Worm (Caenorhabditis elegans) whole organism, midembryonic: ENCODE results near the gene C42D8.9.
A peak's percentile ranks its signal among the peaks of the same experiment; 100 is the strongest.

Source experiments
- T22C8.4 ChIP-seq: fragments of 200-800 bp; sonication (Bioruptor generic); IDR thresholded peaks from 2 replicates; pipeline ENCODE4 v1.3.6; 2022; ENCODE audit warnings: missing genetic modification characterization, missing compliant biosample characterization
- cog-1 ChIP-seq: sonication (generic microtip); optimal IDR thresholded peaks from 2 replicates; lab custom pipeline; 2016; ENCODE audit warnings: missing genetic modification characterization, missing compliant biosample characterization
- flt-1 ChIP-seq: fragments of 200-800 bp; sonication (Bioruptor generic); IDR thresholded peaks from 2 replicates; pipeline ENCODE4 v1.3.6; 2022; ENCODE audit warnings: missing genetic modification characterization, missing compliant biosample characterization
- klf-2 ChIP-seq: fragments of 200-800 bp; sonication (Bioruptor generic); conservative IDR thresholded peaks from 2 replicates; pipeline ENCODE4 v1.3.6; 2022; ENCODE audit warnings: missing genetic modification reagents, missing genetic modification characterization, missing compliant biosample characterization
- med-1 ChIP-seq: sonication (generic microtip); optimal IDR thresholded peaks from 2 replicates; lab custom pipeline; 2017; ENCODE audit warnings: missing genetic modification characterization, mild to moderate bottlenecking, missing compliant biosample characterization, antibody characterized with exemption, missing genetic modification reagents; ENCODE audit not compliant: insufficient read depth
- ref-1 ChIP-seq: fragments of 200-800 bp; sonication (Bioruptor generic); conservative IDR thresholded peaks from 2 replicates; pipeline ENCODE4 v1.3.6; 2022; ENCODE audit warnings: missing genetic modification reagents, missing genetic modification characterization, missing compliant biosample characterization
- tab-1 ChIP-seq: fragments of 200-800 bp; sonication (Bioruptor generic); IDR thresholded peaks from 2 replicates; pipeline ENCODE4 v1.3.6; 2022; ENCODE audit warnings: missing genetic modification characterization, missing compliant biosample characterization
- ztf-23 ChIP-seq: fragments of 200-800 bp; sonication (Bioruptor generic); IDR thresholded peaks from 2 replicates; pipeline ENCODE4 v1.3.6; 2022; ENCODE audit warnings: missing genetic modification reagents, missing genetic modification characterization, missing compliant biosample characterization
- ztf-29 ChIP-seq: fragments of 200-800 bp; sonication (Bioruptor generic); IDR thresholded peaks from 2 replicates; pipeline ENCODE4 v1.3.6; 2022; ENCODE audit warnings: missing genetic modification reagents, missing genetic modification characterization, missing compliant biosample characterization

Gene C42D8.9

ce11 chrX:5106942-5107341 is at the start of gene C42D8.9:
TSS of gene C42D8.9 (minus strand) at chrX:5107042.
- TF ChIP-seq flt-1 (no peak), ztf-23 (GFP tag; lab: Robert Waterston, UW) (no peak), ztf-29 (GFP tag; lab: Robert Waterston, UW) (no peak), med-1 (GFP tag; lab: Kevin White, UChicago) (no peak), cog-1 (tag; lab: Kevin White, UChicago) (no peak), tab-1 (GFP tag; lab: Robert Waterston, UW) (no peak), klf-2 (GFP tag; lab: Robert Waterston, UW) (no peak), T22C8.4 (GFP tag; lab: Robert Waterston, UW) (no peak), ref-1 (no peak)

DNA sequence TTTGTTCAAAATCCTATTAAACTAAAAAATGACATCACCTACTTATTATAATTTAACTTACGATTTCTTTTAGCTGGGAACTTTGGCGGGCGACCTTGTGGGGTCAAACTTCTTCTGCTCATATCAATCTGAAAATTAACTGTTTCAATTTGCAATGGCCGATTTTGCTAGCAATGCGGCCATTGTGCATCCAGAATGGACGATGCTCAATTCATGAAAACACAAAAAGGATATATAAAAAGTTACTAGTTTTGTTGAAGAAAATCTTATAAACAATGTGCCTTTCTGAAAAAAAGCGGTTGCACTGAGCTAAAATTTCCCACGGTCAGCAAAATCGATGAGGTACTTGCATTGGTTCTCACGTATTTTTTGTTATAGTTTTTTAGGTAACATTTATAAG is 47.4 kb upstream of the C42D8.9 start, which contains the start of gene C31H2.3:
C31H2.3 (minus strand) TSS at position 101 of the 400 bp plus-strand sequence.
- TF ChIP-seq klf-2 (GFP tag; lab: Robert Waterston, UW): no peak
- TF ChIP-seq ref-1: no peak
- no peak for TF ChIP-seq ztf-29 (GFP tag; lab: Robert Waterston, UW)
- TF ChIP-seq med-1 (GFP tag; lab: Kevin White, UChicago): no peak
- no peak for TF ChIP-seq flt-1
- no peak for TF ChIP-seq tab-1 (GFP tag; lab: Robert Waterston, UW)
- no peak for TF ChIP-seq T22C8.4 (GFP tag; lab: Robert Waterston, UW)
- no peak for TF ChIP-seq ztf-23 (GFP tag; lab: Robert Waterston, UW)
- no peak for TF ChIP-seq cog-1 (tag; lab: Kevin White, UChicago)

- no peak for TF ChIP-seq T22C8.4 (GFP tag; lab: Robert Waterston, UW)
- no peak for TF ChIP-seq med-1 (GFP tag; lab: Kevin White, UChicago)
- TF ChIP-seq ztf-23 (GFP tag; lab: Robert Waterston, UW): no peak
- no peak for TF ChIP-seq tab-1 (GFP tag; lab: Robert Waterston, UW)
- no peak for TF ChIP-seq cog-1 (tag; lab: Kevin White, UChicago)
- no peak for TF ChIP-seq flt-1
- no peak for TF ChIP-seq klf-2 (GFP tag; lab: Robert Waterston, UW)
- TF ChIP-seq ztf-29 (GFP tag; lab: Robert Waterston, UW): no peak
- no peak for TF ChIP-seq ref-1
Measured at ce11 chrX:5152931-5153330, 46.1 kb upstream of the C42D8.9 start.

- no peak for TF ChIP-seq cog-1 (tag; lab: Kevin White, UChicago)
- TF ChIP-seq flt-1: no peak
- TF ChIP-seq tab-1 (GFP tag; lab: Robert Waterston, UW): no peak
- no peak for TF ChIP-seq med-1 (GFP tag; lab: Kevin White, UChicago)
- no peak for TF ChIP-seq ztf-29 (GFP tag; lab: Robert Waterston, UW)
- TF ChIP-seq T22C8.4 (GFP tag; lab: Robert Waterston, UW): no peak
- no peak for TF ChIP-seq klf-2 (GFP tag; lab: Robert Waterston, UW)
- no peak for TF ChIP-seq ref-1
- no peak for TF ChIP-seq ztf-23 (GFP tag; lab: Robert Waterston, UW)
Measured at ce11 chrX:5151866-5152265, 45.0 kb upstream of the C42D8.9 start.

DNA sequence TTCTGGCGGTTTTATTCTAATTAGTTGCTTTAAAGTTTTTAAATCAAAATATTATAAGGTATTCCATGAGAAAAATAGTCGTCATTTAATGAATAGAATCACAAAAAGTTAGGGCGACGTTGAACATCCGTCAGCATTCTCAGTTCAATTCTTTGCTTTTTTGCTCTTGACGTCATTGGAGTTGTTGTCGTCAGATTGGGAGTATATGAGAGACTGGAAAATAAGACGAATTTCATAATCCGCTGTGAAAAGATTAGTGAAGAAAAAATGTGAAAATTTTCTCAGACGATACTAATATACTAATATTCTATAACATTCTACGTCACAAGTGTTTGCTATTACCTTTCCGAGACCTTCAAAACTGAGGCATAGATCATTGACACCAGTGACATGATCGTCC is 44.6 kb upstream of the C42D8.9 start:
- no peak for TF ChIP-seq ztf-23 (GFP tag; lab: Robert Waterston, UW)
- no peak for TF ChIP-seq T22C8.4 (GFP tag; lab: Robert Waterston, UW)
- TF ChIP-seq ref-1: no peak
- TF ChIP-seq med-1 (GFP tag; lab: Kevin White, UChicago): no peak
- no peak for TF ChIP-seq klf-2 (GFP tag; lab: Robert Waterston, UW)
- TF ChIP-seq cog-1 (tag; lab: Kevin White, UChicago): no peak
- no peak for TF ChIP-seq flt-1
- no peak for TF ChIP-seq ztf-29 (GFP tag; lab: Robert Waterston, UW)
- TF ChIP-seq tab-1 (GFP tag; lab: Robert Waterston, UW): no peak

DNA sequence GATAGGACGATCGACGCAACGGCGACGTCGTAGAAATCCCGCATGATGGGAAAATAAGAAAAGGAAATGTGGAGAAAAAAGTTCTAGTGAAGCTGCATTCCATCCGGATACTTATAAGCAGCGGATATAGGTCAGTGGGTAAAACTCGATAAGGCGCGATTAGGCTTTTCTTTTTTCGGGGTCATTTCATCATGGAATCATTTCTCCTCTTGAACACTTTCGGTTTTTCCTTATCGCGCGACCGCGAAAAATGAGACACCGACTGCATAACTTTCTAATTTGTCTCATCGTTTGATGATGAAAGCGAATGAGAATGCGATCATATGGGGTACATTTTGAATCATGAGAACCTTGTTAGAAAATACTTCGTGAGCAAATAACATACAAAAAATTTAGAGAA is 43.5 kb upstream of the C42D8.9 start, which contains the start of gene dpy-8:
dpy-8 (minus strand) TSS at position 88 of the 400 bp plus-strand sequence.
- TF ChIP-seq T22C8.4 (GFP tag; lab: Robert Waterston, UW) (no peak), ztf-23 (GFP tag; lab: Robert Waterston, UW) (no peak), flt-1 (no peak), klf-2 (GFP tag; lab: Robert Waterston, UW) (no peak), med-1 (GFP tag; lab: Kevin White, UChicago) (no peak), cog-1 (tag; lab: Kevin White, UChicago) (no peak), ztf-29 (GFP tag; lab: Robert Waterston, UW) (no peak), ref-1 (no peak), tab-1 (GFP tag; lab: Robert Waterston, UW) (no peak)

ce11 chrX:5147918-5148317 is 41.1 kb upstream of the C42D8.9 start, which contains the start of gene C31H2.14:
TSS of gene C31H2.14 (plus strand) at chrX:5148218.
- TF ChIP-seq ztf-23 (GFP tag; lab: Robert Waterston, UW) (no peak), T22C8.4 (GFP tag; lab: Robert Waterston, UW) (no peak)

ce11 chrX:5142403-5142802 is 35.6 kb upstream of the C42D8.9 start:
- TF ChIP-seq T22C8.4 (GFP tag; lab: Robert Waterston, UW): no peak
- no peak for TF ChIP-seq ztf-23 (GFP tag; lab: Robert Waterston, UW)
- TF ChIP-seq med-1 (GFP tag; lab: Kevin White, UChicago): no peak
- no peak for TF ChIP-seq tab-1 (GFP tag; lab: Robert Waterston, UW)
- no peak for TF ChIP-seq klf-2 (GFP tag; lab: Robert Waterston, UW)
- no peak for TF ChIP-seq ztf-29 (GFP tag; lab: Robert Waterston, UW)
- TF ChIP-seq cog-1 (tag; lab: Kevin White, UChicago): no peak
- no peak for TF ChIP-seq ref-1
- TF ChIP-seq flt-1: no peak

DNA sequence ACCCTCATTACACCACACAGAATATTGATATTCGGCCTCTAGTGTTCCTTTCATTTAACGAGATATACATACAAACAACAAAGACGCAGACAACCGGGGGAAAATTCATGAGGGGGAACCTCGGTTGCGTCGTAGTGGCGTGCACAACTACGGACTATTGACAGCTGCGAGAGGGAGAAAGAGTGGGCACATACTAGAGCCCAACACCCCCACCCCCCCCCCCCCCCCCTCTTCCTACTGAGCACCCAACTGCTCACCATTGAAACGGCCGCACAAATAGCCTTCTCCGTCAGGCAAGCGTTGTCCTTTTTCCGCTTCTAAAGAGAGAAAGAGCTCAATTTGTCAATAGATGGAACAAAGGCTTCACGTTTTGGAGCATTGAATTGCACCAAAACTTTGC is 33.3 kb upstream of the C42D8.9 start:
- TF ChIP-seq med-1 (GFP tag; lab: Kevin White, UChicago) (no peak), T22C8.4 (GFP tag; lab: Robert Waterston, UW) (no peak), ztf-23 (GFP tag; lab: Robert Waterston, UW) (no peak), cog-1 (tag; lab: Kevin White, UChicago) (peak; percentile 77)
